Fruit fly (Drosophila melanogaster) whole organism, embryonic: Measurements from ENCODE around the gene Prx1.

ENCODE experiments used
- ATbp ChIP-seq: fragments of 200-800 bp; sonication (Bioruptor generic); optimal IDR thresholded peaks from 2 replicates; lab custom pipeline; 2017; ENCODE audit warnings: missing biosample characterization, mild to moderate bottlenecking, missing genetic modification characterization, missing genetic modification reagents
- Atf-2 ChIP-seq: fragments of 200-800 bp; sonication (Bioruptor generic); optimal IDR thresholded peaks from 2 replicates; lab custom pipeline; 2016; ENCODE audit warnings: missing biosample characterization, missing genetic modification characterization
- Atf3 ChIP-seq: fragments of 200-800 bp; sonication (Bioruptor generic); optimal IDR thresholded peaks from 3 replicates; lab custom pipeline; 2016; ENCODE audit warnings: missing biosample characterization, missing genetic modification characterization
- CG11085 ChIP-seq: fragments of 200-800 bp; sonication (Bioruptor generic); IDR thresholded peaks from 2 replicates; pipeline ENCODE4 v1.3.6; 2022; ENCODE audit warnings: missing biosample characterization, missing genetic modification characterization
- CG11560 ChIP-seq: fragments of 200-800 bp; sonication (Bioruptor generic); IDR thresholded peaks from 3 replicates; pipeline ENCODE4 v1.3.6; 2022; ENCODE audit warnings: missing biosample characterization, missing genetic modification characterization
- CG12155 ChIP-seq: fragments of 200-800 bp; sonication (Bioruptor generic); optimal IDR thresholded peaks from 3 replicates; lab custom pipeline; 2016; ENCODE audit warnings: missing biosample characterization, missing genetic modification characterization
- CG15011 ChIP-seq: fragments of 200-800 bp; sonication (Bioruptor generic); optimal IDR thresholded peaks from 3 replicates; lab custom pipeline; 2018; ENCODE audit warnings: missing biosample characterization, mild to moderate bottlenecking, missing genetic modification characterization
- CG15601 ChIP-seq: fragments of 200-800 bp; sonication (Bioruptor generic); optimal IDR thresholded peaks from 3 replicates; lab custom pipeline; 2019; ENCODE audit warnings: missing biosample characterization, mild to moderate bottlenecking, missing genetic modification characterization, moderate library complexity
- CG16813 ChIP-seq: fragments of 200-800 bp; sonication (Bioruptor generic); IDR thresholded peaks from 3 replicates; pipeline ENCODE4 v1.3.6; 2022; ENCODE audit warnings: missing biosample characterization, missing genetic modification characterization; ENCODE audit not compliant: partially characterized antibody
- CG18262 ChIP-seq: fragments of 200-800 bp; optimal IDR thresholded peaks from 3 replicates; lab custom pipeline; 2019; ENCODE audit warnings: missing biosample characterization, mild to moderate bottlenecking, missing genetic modification characterization, moderate library complexity
- CG3163 ChIP-seq: fragments of 200-800 bp; sonication (Bioruptor generic); optimal IDR thresholded peaks from 3 replicates; lab custom pipeline; 2016; ENCODE audit warnings: missing biosample characterization, missing genetic modification characterization
- CG3995 ChIP-seq: fragments of 200-800 bp; sonication (Bioruptor generic); optimal IDR thresholded peaks from 3 replicates; lab custom pipeline; 2016; ENCODE audit warnings: missing biosample characterization, missing genetic modification characterization
- CG7745 ChIP-seq: fragments of 200-800 bp; sonication (Bioruptor generic); optimal IDR thresholded peaks from 2 replicates; lab custom pipeline; 2018; ENCODE audit warnings: missing biosample characterization, mild to moderate bottlenecking, missing genetic modification characterization, moderate library complexity
- CG7786 ChIP-seq: fragments of 200-800 bp; sonication (Bioruptor generic); optimal IDR thresholded peaks from 2 replicates; lab custom pipeline; 2016; ENCODE audit warnings: missing biosample characterization, missing genetic modification characterization
- CG7928 ChIP-seq: fragments of 200-800 bp; sonication (Bioruptor generic); optimal IDR thresholded peaks from 2 replicates; lab custom pipeline; 2017; ENCODE audit warnings: missing biosample characterization, mild to moderate bottlenecking, missing genetic modification characterization
- CG8478 ChIP-seq: fragments of >200 bp; optimal IDR thresholded peaks from 2 replicates; lab custom pipeline; 2018
- CG9437 ChIP-seq: fragments of 200-800 bp; sonication (Bioruptor generic); optimal IDR thresholded peaks from 2 replicates; lab custom pipeline; 2018; ENCODE audit warnings: missing biosample characterization, mild to moderate bottlenecking, missing genetic modification characterization
- CoRest ChIP-seq: fragments of 200-800 bp; sonication (Bioruptor generic); optimal IDR thresholded peaks from 3 replicates; lab custom pipeline; 2018; ENCODE audit warnings: missing biosample characterization, mild to moderate bottlenecking, missing genetic modification characterization, moderate library complexity
- CrebB ChIP-seq: fragments of 200-800 bp; sonication (Bioruptor generic); optimal IDR thresholded peaks from 3 replicates; lab custom pipeline; 2018; ENCODE audit warnings: missing biosample characterization, mild to moderate bottlenecking, missing genetic modification characterization
- Dfd ChIP-seq, 2 experiments: fragments of >200 bp; optimal IDR thresholded peaks; 2 replicates each; lab custom pipeline; 2017; ENCODE audit warnings: missing biosample characterization in 2 of 2, missing genetic modification characterization in 2 of 2
- Dip2 ChIP-seq: fragments of 200-800 bp; sonication (Bioruptor generic); IDR thresholded peaks from 2 replicates; pipeline ENCODE4 v1.3.6; 2022; ENCODE audit warnings: missing biosample characterization, missing genetic modification characterization
- ERR ChIP-seq: fragments of 200-800 bp; sonication (Bioruptor generic); optimal IDR thresholded peaks from 2 replicates; lab custom pipeline; 2016; ENCODE audit warnings: missing biosample characterization, missing genetic modification characterization
- Eip74EF ChIP-seq, 2 experiments: fragments of 200-800 bp in 1 of 2; fragments of >200 bp in 1 of 2; sonication (Bioruptor generic) in 1 of 2; optimal IDR thresholded peaks; 2 replicates each; lab custom pipeline; 2017 to 2019; ENCODE audit warnings: missing biosample characterization in 2 of 2, missing genetic modification characterization in 2 of 2, mild to moderate bottlenecking in 1 of 2, moderate library complexity in 1 of 2
- Fer2 ChIP-seq: fragments of 200-800 bp; sonication (Bioruptor generic); optimal IDR thresholded peaks from 2 replicates; lab custom pipeline; 2018; ENCODE audit warnings: missing biosample characterization, mild to moderate bottlenecking, missing genetic modification characterization, moderate library complexity
- Fer3 ChIP-seq: fragments of 200-800 bp; sonication (Bioruptor generic); optimal IDR thresholded peaks from 2 replicates; lab custom pipeline; 2018; ENCODE audit warnings: missing biosample characterization, mild to moderate bottlenecking, missing genetic modification characterization, moderate library complexity
- GATAe ChIP-seq: fragments of 200-800 bp; sonication (Bioruptor generic); conservative IDR thresholded peaks from 2 replicates; pipeline ENCODE4 v1.3.6; 2022; ENCODE audit warnings: missing biosample characterization, missing genetic modification characterization
- Hey ChIP-seq: fragments of 200-800 bp; sonication (Bioruptor generic); optimal IDR thresholded peaks from 3 replicates; lab custom pipeline; 2018; ENCODE audit warnings: missing biosample characterization, mild to moderate bottlenecking, missing genetic modification characterization
- Mad ChIP-seq: fragments of 200-800 bp; sonication (Bioruptor generic); optimal IDR thresholded peaks from 2 replicates; lab custom pipeline; 2016; ENCODE audit warnings: missing biosample characterization, missing genetic modification characterization
- NC2α ChIP-seq: fragments of 200-800 bp; sonication (Bioruptor generic); optimal IDR thresholded peaks from 2 replicates; lab custom pipeline; 2016; ENCODE audit warnings: missing biosample characterization, missing genetic modification characterization
- NFAT ChIP-seq: fragments of 200-800 bp; sonication (Bioruptor generic); IDR thresholded peaks from 2 replicates; pipeline ENCODE4 v1.3.6; 2022; ENCODE audit warnings: missing biosample characterization, missing genetic modification characterization
- Neu2 ChIP-seq: fragments of 200-800 bp; sonication (Bioruptor generic); optimal IDR thresholded peaks from 3 replicates; lab custom pipeline; 2016; ENCODE audit warnings: missing biosample characterization, missing genetic modification characterization, borderline replicate concordance
- Nf-YB ChIP-seq: fragments of 200-800 bp; sonication (Bioruptor generic); optimal IDR thresholded peaks from 3 replicates; lab custom pipeline; 2019; ENCODE audit warnings: missing biosample characterization, mild to moderate bottlenecking, missing genetic modification characterization, moderate library complexity
- Opbp ChIP-seq: fragments of 200-800 bp; sonication (Bioruptor generic); IDR thresholded peaks from 3 replicates; pipeline ENCODE4 v1.3.6; 2022; ENCODE audit warnings: missing biosample characterization, missing genetic modification characterization; ENCODE audit not compliant: partially characterized antibody
- Poxn ChIP-seq: fragments of 200-800 bp; sonication (Bioruptor generic); IDR thresholded peaks from 2 replicates; pipeline ENCODE4 v1.3.6; 2022; ENCODE audit warnings: missing biosample characterization, missing genetic modification characterization
- Side ChIP-seq: fragments of 200-800 bp; sonication (Bioruptor generic); optimal IDR thresholded peaks from 2 replicates; lab custom pipeline; 2016; ENCODE audit warnings: missing biosample characterization, missing genetic modification characterization
- Sry-β ChIP-seq: fragments of 200-800 bp; sonication (Bioruptor generic); optimal IDR thresholded peaks from 2 replicates; lab custom pipeline; 2018; ENCODE audit warnings: missing biosample characterization, mild to moderate bottlenecking, missing genetic modification characterization, moderate library complexity
- abd-A ChIP-seq: fragments of 200-800 bp; sonication (Bioruptor generic); optimal IDR thresholded peaks from 3 replicates; lab custom pipeline; 2019; ENCODE audit warnings: missing biosample characterization, mild to moderate bottlenecking, missing genetic modification characterization, moderate library complexity
- bcd ChIP-seq: fragments of 200-800 bp; sonication (Bioruptor generic); optimal IDR thresholded peaks from 2 replicates; lab custom pipeline; 2017; ENCODE audit warnings: missing biosample characterization, mild to moderate bottlenecking, missing genetic modification characterization
- chif ChIP-seq, 2 experiments: fragments of 200-800 bp; sonication (Bioruptor generic); optimal IDR thresholded peaks; 3 replicates each; lab custom pipeline; 2016; ENCODE audit warnings: missing biosample characterization in 2 of 2, missing genetic modification characterization in 2 of 2
- crol ChIP-seq: fragments of 200-800 bp; sonication (Bioruptor generic); IDR thresholded peaks from 2 replicates; pipeline ENCODE4 v1.3.6; 2022; ENCODE audit warnings: missing biosample characterization, missing genetic modification characterization
- dati ChIP-seq: fragments of 200-800 bp; sonication (Bioruptor generic); IDR thresholded peaks from 2 replicates; pipeline ENCODE4 v1.3.6; 2022; ENCODE audit warnings: missing biosample characterization, missing genetic modification characterization
- grau ChIP-seq: fragments of 200-800 bp; optimal IDR thresholded peaks from 3 replicates; lab custom pipeline; 2019; ENCODE audit warnings: missing biosample characterization, mild to moderate bottlenecking, missing genetic modification characterization, moderate library complexity
- her ChIP-seq: fragments of 200-800 bp; sonication (Bioruptor generic); optimal IDR thresholded peaks from 2 replicates; lab custom pipeline; 2016; ENCODE audit warnings: missing biosample characterization, missing genetic modification characterization
- ken ChIP-seq: fragments of 200-800 bp; sonication (Bioruptor generic); IDR thresholded peaks from 3 replicates; pipeline ENCODE4 v1.3.6; 2022; ENCODE audit warnings: missing biosample characterization, missing genetic modification characterization
- lab ChIP-seq: fragments of 200-800 bp; sonication (Bioruptor generic); optimal IDR thresholded peaks from 3 replicates; lab custom pipeline; 2017; ENCODE audit warnings: missing biosample characterization, missing genetic modification characterization, mild to moderate bottlenecking, moderate library complexity, missing genetic modification reagents
- onecut ChIP-seq: fragments of 200-800 bp; sonication (Bioruptor generic); IDR thresholded peaks from 2 replicates; pipeline ENCODE4 v1.3.6; 2022; ENCODE audit warnings: missing biosample characterization, missing genetic modification characterization
- otp ChIP-seq: fragments of 200-800 bp; sonication (Bioruptor generic); IDR thresholded peaks from 3 replicates; pipeline ENCODE4, ENCODE4 v1.3.6; 2022; ENCODE audit warnings: missing biosample characterization, missing genetic modification characterization
- p53 ChIP-seq: fragments of 200-800 bp; sonication (Bioruptor generic); optimal IDR thresholded peaks from 2 replicates; lab custom pipeline; 2016; ENCODE audit warnings: missing biosample characterization, missing genetic modification characterization
- slbo ChIP-seq: fragments of 200-800 bp; sonication (Bioruptor generic); IDR thresholded peaks from 2 replicates; pipeline ENCODE4 v1.3.6; 2022; ENCODE audit warnings: missing biosample characterization, missing genetic modification characterization
- usp ChIP-seq: fragments of >200 bp; optimal IDR thresholded peaks from 2 replicates; lab custom pipeline; 2017; ENCODE audit warnings: missing biosample characterization, missing genetic modification characterization
- zf30C ChIP-seq: fragments of 200-800 bp; sonication (Bioruptor generic); optimal IDR thresholded peaks from 3 replicates; lab custom pipeline; 2018; ENCODE audit warnings: missing biosample characterization, mild to moderate bottlenecking, missing genetic modification characterization

Gene Prx1

DNA sequence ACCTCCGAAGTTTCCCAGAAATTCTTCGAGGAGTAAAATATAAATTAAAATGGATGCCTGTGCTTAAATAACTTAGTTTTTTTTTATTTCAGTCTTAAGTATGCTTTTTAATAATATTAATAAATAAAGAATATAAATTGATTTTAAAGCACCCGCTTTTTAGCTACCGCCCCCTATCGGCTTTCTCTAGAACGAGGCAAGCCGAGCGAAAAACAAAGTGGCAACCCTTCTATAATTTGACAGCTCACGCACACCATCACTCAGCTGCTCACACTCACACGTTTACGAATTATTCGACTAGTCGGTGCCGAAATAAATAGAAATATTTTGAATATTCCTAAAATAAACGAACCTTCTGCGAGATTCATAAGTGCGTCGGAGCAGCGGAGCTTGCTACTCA, 46.1 kb upstream of the Prx1 start, which contains the start of gene CG6878 (continued):
- TF ChIP-seq CG8478 (no peak), Poxn (GFP tag; lab: Robert Waterston, UW) (no peak), NFAT (no peak), grau (tag; lab: Kevin White, UChicago) (peak; percentile 38), CG7928 (GFP tag; lab: Kevin White, UChicago) (no peak), slbo (GFP tag; lab: Robert Waterston, UW) (peak; percentile 14; the same call in 1 of the 2 replicates), abd-A (tag; lab: Kevin White, UChicago) (no peak), p53 (no peak), usp (no peak), chif (GFP tag; optimal IDR thresholded peaks at IDR 0.05; lab: Kevin White, UChicago) (no peak), Fer2 (tag; lab: Kevin White, UChicago) (no peak), ATbp (GFP tag; lab: Kevin White, UChicago) (no peak), CG3995 (GFP tag; lab: Kevin White, UChicago) (no peak), Opbp (GFP tag; lab: Robert Waterston, UW) (no peak), dati (GFP tag; lab: Robert Waterston, UW) (no peak), Atf-2 (GFP tag; lab: Kevin White, UChicago) (no peak), Neu2 (GFP tag; lab: Kevin White, UChicago) (no peak), CG15601 (tag; lab: Kevin White, UChicago) (peak; percentile 37), Side (no peak), CG11560 (tag; lab: Robert Waterston, UW) (no peak), CG12155 (GFP tag; lab: Kevin White, UChicago) (peak; percentile 70), her (no peak), Fer3 (tag; lab: Kevin White, UChicago) (peak; percentile 2), NC2α (no peak), CG18262 (peak; percentile 21), CrebB (tag; lab: Kevin White, UChicago) (no peak), Atf3 (GFP tag; lab: Kevin White, UChicago) (no peak), CG3163 (no peak), Sry-β (GFP tag; lab: Kevin White, UChicago) (no peak), Dfd (GFP tag; optimal IDR thresholded peaks at IDR 0.05; lab: Kevin White, UChicago) (no peak), Hey (no peak), CoRest (peak; percentile 47), CG7745 (no peak), lab (GFP tag; lab: Kevin White, UChicago) (no peak), Nf-YB (no peak), onecut (GFP tag; lab: Robert Waterston, UW) (peak; percentile 42; the same call in 1 of the 2 replicates), CG16813 (peak; percentile 37; the same call in 1 of the 3 replicates), Eip74EF (GFP tag; optimal IDR thresholded peaks at IDR 0.05; lab: Kevin White, UChicago) (no peak), CG11085 (no peak), Mad (GFP tag; lab: Kevin White, UChicago) (no peak), crol (GFP tag; lab: Robert Waterston, UW) (no peak), ERR (GFP tag; lab: Kevin White, UChicago) (no peak), CG7786 (GFP tag; lab: Kevin White, UChicago) (no peak), CG15011 (GFP tag; lab: Kevin White, UChicago) (no peak), otp (GFP tag; lab: Robert Waterston, UW) (peak; percentile 25; the same call in 1 of the 3 replicates), ken (no peak), CG9437 (GFP tag; lab: Kevin White, UChicago) (no peak), bcd (peak; percentile 8), Dip2 (GFP tag; lab: Robert Waterston, UW) (no peak), GATAe (GFP tag; lab: Robert Waterston, UW) (no peak), zf30C (no peak)
